Fruit fly (Drosophila melanogaster) whole organism, embryonic: ENCODE results near the gene sphe.

ENCODE experiments used
- Adf1 ChIP-seq: fragments of 200-800 bp; sonication (Bioruptor generic); IDR thresholded peaks from 2 replicates; pipeline ENCODE4 v1.3.6; 2022; ENCODE audit warnings: missing biosample characterization, missing genetic modification characterization
- Atf3 ChIP-seq: fragments of 200-800 bp; sonication (Bioruptor generic); optimal IDR thresholded peaks from 3 replicates; lab custom pipeline; 2016; ENCODE audit warnings: missing biosample characterization, missing genetic modification characterization
- BtbVII ChIP-seq: fragments of 200-800 bp; sonication (Bioruptor generic); optimal IDR thresholded peaks from 3 replicates; lab custom pipeline; 2017; ENCODE audit warnings: missing biosample characterization, mild to moderate bottlenecking, missing genetic modification characterization
- CG13894 ChIP-seq: fragments of 200-800 bp; sonication (Bioruptor generic); optimal IDR thresholded peaks from 3 replicates; lab custom pipeline; 2018; ENCODE audit warnings: missing biosample characterization, mild to moderate bottlenecking, missing genetic modification characterization, moderate library complexity
- CG14050 ChIP-seq: fragments of 200-800 bp; sonication (Bioruptor generic); IDR thresholded peaks from 3 replicates; pipeline ENCODE4 v1.3.6; 2022; ENCODE audit warnings: missing biosample characterization, missing genetic modification characterization
- CG16779 ChIP-seq: fragments of 200-800 bp; sonication (Bioruptor generic); IDR thresholded peaks from 2 replicates; pipeline ENCODE4 v1.3.6; 2022; ENCODE audit warnings: missing biosample characterization, missing genetic modification characterization
- CG2116 ChIP-seq: fragments of 200-800 bp; sonication (Bioruptor generic); optimal IDR thresholded peaks from 3 replicates; lab custom pipeline; 2018; ENCODE audit warnings: missing biosample characterization, mild to moderate bottlenecking, missing genetic modification characterization
- CG2199 ChIP-seq: fragments of 200-800 bp; sonication (Bioruptor generic); IDR thresholded peaks from 3 replicates; pipeline ENCODE4 v1.3.6; 2022; ENCODE audit warnings: missing biosample characterization, missing genetic modification characterization
- CG2889 ChIP-seq: fragments of 200-800 bp; sonication (Bioruptor generic); IDR thresholded peaks from 3 replicates; pipeline ENCODE4 v1.3.6; 2022; ENCODE audit warnings: missing biosample characterization, missing genetic modification characterization
- CG6175 ChIP-seq: fragments of 200-800 bp; sonication (Bioruptor generic); IDR thresholded peaks from 3 replicates; pipeline ENCODE4 v1.3.6; 2022; ENCODE audit warnings: missing biosample characterization, missing genetic modification characterization
- CG7372 ChIP-seq: fragments of 200-800 bp; sonication (Bioruptor generic); IDR thresholded peaks from 2 replicates; pipeline ENCODE4 v1.3.6; 2022; ENCODE audit warnings: missing biosample characterization, missing genetic modification characterization
- Dbx ChIP-seq: fragments of 200-800 bp; sonication (Bioruptor generic); IDR thresholded peaks from 3 replicates; pipeline ENCODE4 v1.3.6; 2022; ENCODE audit warnings: missing biosample characterization, missing genetic modification characterization
- Deaf1 ChIP-seq: fragments of 200-800 bp; optimal IDR thresholded peaks from 3 replicates; lab custom pipeline; 2019; ENCODE audit warnings: missing biosample characterization, mild to moderate bottlenecking, missing genetic modification characterization, moderate library complexity
- Doc3 ChIP-seq: fragments of 200-800 bp; sonication (Bioruptor generic); IDR thresholded peaks from 3 replicates; pipeline ENCODE4 v1.3.6; 2022; ENCODE audit warnings: missing biosample characterization, missing genetic modification characterization; ENCODE audit not compliant: partially characterized antibody
- Drgx ChIP-seq: fragments of 200-800 bp; sonication (Bioruptor generic); IDR thresholded peaks from 2 replicates; pipeline ENCODE4 v1.3.6; 2022; ENCODE audit warnings: missing biosample characterization, missing genetic modification characterization
- E2f2 ChIP-seq: fragments of 200-800 bp; sonication (Bioruptor generic); IDR thresholded peaks from 2 replicates; pipeline ENCODE4 v1.3.6; 2022; ENCODE audit warnings: missing biosample characterization, missing genetic modification characterization
- Ets65A ChIP-seq: fragments of 200-800 bp; sonication (Bioruptor generic); peaks from one replicate; lab custom pipeline; 2016; ENCODE audit warnings: missing biosample characterization, missing genetic modification characterization
- H15 ChIP-seq: fragments of 200-800 bp; sonication (Bioruptor generic); IDR thresholded peaks from 3 replicates; pipeline ENCODE4 v1.3.6; 2022; ENCODE audit warnings: missing biosample characterization, missing genetic modification characterization
- Hr3 ChIP-seq: fragments of 200-800 bp; sonication (Bioruptor generic); optimal IDR thresholded peaks from 3 replicates; lab custom pipeline; 2016; ENCODE audit warnings: missing biosample characterization, missing genetic modification characterization
- Med ChIP-seq: fragments of 200-800 bp; sonication (Bioruptor generic); peaks from one replicate; lab custom pipeline; 2016; ENCODE audit warnings: missing biosample characterization, missing genetic modification characterization, mild to moderate bottlenecking, inconsistent platforms, moderate library complexity
- Mrtf ChIP-seq: fragments of 200-800 bp; sonication (Bioruptor generic); IDR thresholded peaks from 3 replicates; pipeline ENCODE4 v1.3.6; 2022; ENCODE audit warnings: missing biosample characterization, missing genetic modification characterization
- Side ChIP-seq: fragments of 200-800 bp; sonication (Bioruptor generic); optimal IDR thresholded peaks from 2 replicates; lab custom pipeline; 2016; ENCODE audit warnings: missing biosample characterization, missing genetic modification characterization
- Usf ChIP-seq: fragments of 200-800 bp; sonication (Bioruptor generic); optimal IDR thresholded peaks from 2 replicates; lab custom pipeline; 2017; ENCODE audit warnings: missing genotype, missing biosample characterization, missing genetic modification characterization
- ash1 ChIP-seq: fragments of 200-800 bp; sonication (Bioruptor generic); optimal IDR thresholded peaks from 2 replicates; lab custom pipeline; 2018; ENCODE audit warnings: missing biosample characterization, mild to moderate bottlenecking, missing genetic modification characterization
- cad ChIP-seq: fragments of >200 bp; optimal IDR thresholded peaks from 2 replicates; lab custom pipeline; 2017; ENCODE audit warnings: missing biosample characterization, missing genetic modification characterization
- ci ChIP-seq: fragments of 200-800 bp; sonication (Bioruptor generic); IDR thresholded peaks from 3 replicates; pipeline ENCODE4 v1.3.6; 2022; ENCODE audit warnings: missing biosample characterization, missing genetic modification characterization
- ewg ChIP-seq: fragments of 200-800 bp; sonication (Bioruptor generic); optimal IDR thresholded peaks from 3 replicates; lab custom pipeline; 2017; ENCODE audit warnings: mild to moderate bottlenecking, missing biosample characterization, missing genetic modification reagents, missing genetic modification characterization
- eyg ChIP-seq: fragments of 200-800 bp; sonication (Bioruptor generic); optimal IDR thresholded peaks from 3 replicates; lab custom pipeline; 2016; ENCODE audit warnings: missing biosample characterization, missing genetic modification characterization
- fd96Cb ChIP-seq: fragments of 200-800 bp; sonication (Bioruptor generic); optimal IDR thresholded peaks from 2 replicates; lab custom pipeline; 2018; ENCODE audit warnings: missing biosample characterization, mild to moderate bottlenecking, missing genetic modification characterization, moderate library complexity
- hbn ChIP-seq: fragments of 200-800 bp; sonication (Bioruptor generic); IDR thresholded peaks from 2 replicates; pipeline ENCODE4 v1.3.6; 2022; ENCODE audit warnings: missing biosample characterization, missing genetic modification characterization; ENCODE audit not compliant: partially characterized antibody
- lbe ChIP-seq: fragments of 200-800 bp; sonication (Bioruptor generic); optimal IDR thresholded peaks from 2 replicates; lab custom pipeline; 2016; ENCODE audit warnings: missing biosample characterization, mild to moderate bottlenecking, missing genetic modification characterization
- pum ChIP-seq: fragments of 200-800 bp; sonication (Bioruptor generic); optimal IDR thresholded peaks from 2 replicates; lab custom pipeline; 2016; ENCODE audit warnings: missing biosample characterization, missing genetic modification characterization
- sens ChIP-seq: fragments of 200-800 bp; sonication (Bioruptor generic); peaks from one replicate; lab custom pipeline; 2016; ENCODE audit warnings: missing biosample characterization, missing genetic modification characterization
- slbo ChIP-seq: fragments of 200-800 bp; sonication (Bioruptor generic); IDR thresholded peaks from 2 replicates; pipeline ENCODE4 v1.3.6; 2022; ENCODE audit warnings: missing biosample characterization, missing genetic modification characterization
- tin ChIP-seq: fragments of 200-800 bp; sonication (Bioruptor generic); optimal IDR thresholded peaks from 3 replicates; lab custom pipeline; 2016; ENCODE audit warnings: missing biosample characterization, missing genetic modification characterization
- tx ChIP-seq: fragments of 200-800 bp; sonication (Bioruptor generic); optimal IDR thresholded peaks from 2 replicates; lab custom pipeline; 2016; ENCODE audit warnings: missing biosample characterization, missing genetic modification characterization
- zfh2 ChIP-seq: fragments of 200-800 bp; sonication (Bioruptor generic); optimal IDR thresholded peaks from 2 replicates; lab custom pipeline; 2016; ENCODE audit warnings: missing biosample characterization, missing genetic modification characterization

Gene sphe

dm6 chrX:16723203-16724173 lies 21.7 kb upstream of the sphe start (continued):
- TF ChIP-seq fd96Cb (tag; lab: Kevin White, UChicago) = peak; percentile 61
- peak; percentile 40; the same call in 1 of the 3 replicates for TF ChIP-seq Dbx (GFP tag; lab: Robert Waterston, UW)
- TF ChIP-seq ewg (GFP tag; lab: Kevin White, UChicago) = peak; percentile 59

- TF ChIP-seq Atf3 (no peak), Hr3 (GFP tag; lab: Kevin White, UChicago) (no peak), tx (no peak), cad (no peak), ci (GFP tag; lab: Robert Waterston, UW) (0 out of 3 replicates have a peak, but pooled peaks have one; percentile 16), CG14050 (GFP tag; lab: Robert Waterston, UW) (peak; percentile 54; the same call in 1 of the 3 replicates), Adf1 (GFP tag; lab: Robert Waterston, UW) (peak; percentile 91), slbo (GFP tag; lab: Robert Waterston, UW) (no peak), zfh2 (no peak), H15 (GFP tag; lab: Robert Waterston, UW) (no peak), E2f2 (GFP tag; lab: Robert Waterston, UW) (no peak), ash1 (GFP tag; lab: Kevin White, UChicago) (no peak), Side (no peak), sens (GFP tag; lab: Kevin White, UChicago) (peak; percentile 17), Ets65A (no peak), pum (GFP tag; lab: Kevin White, UChicago) (no peak), tin (GFP tag; lab: Kevin White, UChicago) (no peak), Deaf1 (tag; lab: Kevin White, UChicago) (peak; percentile 73), CG2116 (GFP tag; lab: Kevin White, UChicago) (no peak), Doc3 (GFP tag; lab: Robert Waterston, UW) (no peak), eyg (no peak), BtbVII (GFP tag; lab: Kevin White, UChicago) (no peak), CG16779 (GFP tag; lab: Robert Waterston, UW) (0 out of 2 replicates have a peak, but pooled peaks have one; percentile 8), CG2889 (no peak), Med (GFP tag; lab: Kevin White, UChicago) (peak; percentile 11), CG7372 (GFP tag; lab: Robert Waterston, UW) (no peak), Drgx (GFP tag; lab: Robert Waterston, UW) (no peak), hbn (GFP tag; lab: Robert Waterston, UW) (no peak), CG13894 (peak; percentile 2), CG2199 (GFP tag; lab: Robert Waterston, UW) (no peak), Mrtf (GFP tag; lab: Robert Waterston, UW) (no peak), CG6175 (GFP tag; lab: Robert Waterston, UW) (no peak)
These were observed 19.4 kb upstream of the sphe start, which contains the start of the genes CG32572 and CG34325 for dm6 chrX:16721168-16721567. CG32572 (plus strand) TSS chrX:16721183. CG34325 (minus strand) TSS chrX:16721411.

- TF ChIP-seq CG6175 (GFP tag; lab: Robert Waterston, UW) = no peak
- no peak for TF ChIP-seq Usf (GFP tag; lab: Kevin White, UChicago)
- TF ChIP-seq lbe (GFP tag; lab: Kevin White, UChicago) = peak; percentile 6
These were observed 16.5 kb upstream of the sphe start for dm6 chrX:16718169-16718723.
